Worm (Caenorhabditis elegans): Measurements from ENCODE around the gene stdh-4.

ce11 chrV:8599957-8600356 is 50.9 kb downstream of the stdh-4 start:
- TF ChIP-seq unc-62 (GFP tag; optimal IDR thresholded peaks at IDR 0.05) (no peak), fkh-10 (GFP tag; optimal IDR thresholded peaks at IDR 0.05) (no peak), ama-1 (optimal IDR thresholded peaks at IDR 0.05) (no peak), hlh-4 (tag; optimal IDR thresholded peaks at IDR 0.05) (no peak), ceh-63 (GFP tag; optimal IDR thresholded peaks at IDR 0.05) (no peak), mdl-1 (tag; optimal IDR thresholded peaks at IDR 0.05) (no peak), nhr-84 (tag; optimal IDR thresholded peaks at IDR 0.05) (no peak), ztf-11 (tag; optimal IDR thresholded peaks at IDR 0.05) (no peak), nhr-11 (tag; optimal IDR thresholded peaks at IDR 0.05) (no peak), lin-35 (GFP tag; optimal IDR thresholded peaks at IDR 0.05) (no peak), lin-39 (tag; optimal IDR thresholded peaks at IDR 0.05) (no peak)

All from whole organism, L1 larva.